Fruit fly (Drosophila melanogaster): ENCODE results near the gene CG33543.

- TF ChIP-seq Hr4 (GFP tag; optimal IDR thresholded peaks at IDR 0.05), result no peak
- no peak for TF ChIP-seq CG16779 (tag; optimal IDR thresholded peaks at IDR 0.05)
Observed at dm6 chr2L:2013057-2013456, 6.9 kb upstream of the CG33543 start.
